Worm (Caenorhabditis elegans) whole organism, young adult: Measurements from ENCODE around the gene K09H11.9.
A peak's percentile ranks its signal among the peaks of the same experiment; 100 is the strongest.

Experiments used
- B0019.2 ChIP-seq: fragments of 200-800 bp; sonication (Bioruptor generic); conservative IDR thresholded peaks from 2 replicates; pipeline ENCODE4 v1.3.6; 2022; ENCODE audit warnings: missing genetic modification reagents, missing genetic modification characterization, missing compliant biosample characterization
- B0035.1 ChIP-seq: sonication (generic microtip); optimal IDR thresholded peaks from 2 replicates; lab custom pipeline; 2016; ENCODE audit warnings: missing genetic modification characterization, mild to moderate bottlenecking, missing compliant biosample characterization, missing genotype, missing genetic modification reagents
- B0336.3 ChIP-seq: fragments of 200-800 bp; sonication (Bioruptor generic); IDR thresholded peaks from 2 replicates; pipeline ENCODE4 v1.3.6; 2022; ENCODE audit warnings: missing genetic modification characterization, missing compliant biosample characterization
- F22D6.2 ChIP-seq: sonication (generic microtip); optimal IDR thresholded peaks from 2 replicates; lab custom pipeline; 2016; ENCODE audit warnings: mild to moderate bottlenecking, missing genetic modification characterization, missing compliant biosample characterization
- F33H1.4 ChIP-seq: fragments of 200-800 bp; sonication (Bioruptor generic); IDR thresholded peaks from 2 replicates; pipeline ENCODE4 v1.3.6; 2022; ENCODE audit warnings: missing genetic modification reagents, missing genetic modification characterization, missing compliant biosample characterization
- F57C9.4 ChIP-seq: sonication (generic microtip); optimal IDR thresholded peaks from 2 replicates; lab custom pipeline; 2017; ENCODE audit warnings: mild to moderate bottlenecking, missing genetic modification characterization, missing compliant biosample characterization
- K11D2.4 ChIP-seq: fragments of 200-800 bp; sonication (Bioruptor generic); IDR thresholded peaks from 2 replicates; pipeline ENCODE4 v1.3.6; 2022; ENCODE audit warnings: missing genetic modification reagents, missing genetic modification characterization, missing compliant biosample characterization
- K12H6.12 ChIP-seq: fragments of 200-800 bp; sonication (Bioruptor generic); optimal IDR thresholded peaks from 2 replicates; lab custom pipeline; 2018; ENCODE audit warnings: mild to moderate bottlenecking, missing genetic modification characterization, missing compliant biosample characterization
- T07F8.4 ChIP-seq: sonication (generic microtip); optimal IDR thresholded peaks from 2 replicates; lab custom pipeline; 2016; ENCODE audit warnings: mild to moderate bottlenecking, missing genetic modification characterization, moderate library complexity, missing compliant biosample characterization
- Y67H2A.10 ChIP-seq: fragments of 200-800 bp; sonication (Bioruptor generic); conservative IDR thresholded peaks from 2 replicates; pipeline ENCODE4 v1.3.6; 2022; ENCODE audit warnings: missing genetic modification reagents, missing genetic modification characterization, missing compliant biosample characterization
- Y95B8A.8 ChIP-seq: fragments of 200-800 bp; sonication (Bioruptor generic); IDR thresholded peaks from 2 replicates; pipeline ENCODE4 v1.3.6; 2022; ENCODE audit warnings: missing genetic modification reagents, missing genetic modification characterization, missing compliant biosample characterization
- ZK185.1 ChIP-seq: sonication (generic microtip); optimal IDR thresholded peaks from 2 replicates; lab custom pipeline; 2016; ENCODE audit warnings: mild to moderate bottlenecking, missing genetic modification characterization, missing compliant biosample characterization; ENCODE audit not compliant: poor library complexity, severe bottlenecking
- aptf-3 ChIP-seq: fragments of 200-800 bp; sonication (Bioruptor generic); IDR thresholded peaks from 2 replicates; pipeline ENCODE4 v1.3.6; 2022; ENCODE audit warnings: missing genetic modification characterization, missing compliant biosample characterization
- atf-7 ChIP-seq: sonication (generic microtip); optimal IDR thresholded peaks from 2 replicates; lab custom pipeline; 2017; ENCODE audit warnings: mild to moderate bottlenecking, missing genetic modification characterization, missing compliant biosample characterization
- bed-1 ChIP-seq: fragments of 200-800 bp; sonication (Bioruptor generic); IDR thresholded peaks from 2 replicates; pipeline ENCODE4 v1.3.6; 2022; ENCODE audit warnings: missing genetic modification reagents, missing genetic modification characterization, missing compliant biosample characterization
- bed-2 ChIP-seq: fragments of 200-800 bp; sonication (Bioruptor generic); IDR thresholded peaks from 2 replicates; pipeline ENCODE4 v1.3.6; 2022; ENCODE audit warnings: missing genetic modification reagents, missing genetic modification characterization, missing compliant biosample characterization
- ccch-3 ChIP-seq: fragments of 200-800 bp; sonication (Bioruptor generic); optimal IDR thresholded peaks from 2 replicates; lab custom pipeline; 2018; ENCODE audit warnings: mild to moderate bottlenecking, missing genetic modification characterization, missing compliant biosample characterization
- chd-7 ChIP-seq: sonication (generic microtip); optimal IDR thresholded peaks from 2 replicates; lab custom pipeline; 2016; ENCODE audit warnings: mild to moderate bottlenecking, missing genetic modification characterization, moderate library complexity, missing compliant biosample characterization
- dox-1 ChIP-seq: fragments of 200-800 bp; sonication (Bioruptor generic); IDR thresholded peaks from 2 replicates; pipeline ENCODE4 v1.3.6; 2022; ENCODE audit warnings: missing genetic modification reagents, missing genetic modification characterization, missing compliant biosample characterization
- efl-1 ChIP-seq: fragments of 150-350 bp; optimal IDR thresholded peaks from 2 replicates; lab custom pipeline; 2014; ENCODE audit warnings: missing biosample characterization, missing genetic modification reagents, missing genetic modification characterization
- egl-18 ChIP-seq: fragments of 200-800 bp; sonication (Bioruptor generic); IDR thresholded peaks from 2 replicates; pipeline ENCODE4 v1.3.6; 2022; ENCODE audit warnings: missing genetic modification reagents, missing genetic modification characterization, missing compliant biosample characterization
- egl-44 ChIP-seq: fragments of 200-800 bp; sonication (Bioruptor generic); IDR thresholded peaks from 2 replicates; pipeline ENCODE4 v1.3.6; 2022; ENCODE audit warnings: missing genetic modification reagents, missing genetic modification characterization, missing compliant biosample characterization
- fkh-3 ChIP-seq: sonication (generic microtip); optimal IDR thresholded peaks from 2 replicates; lab custom pipeline; 2016; ENCODE audit warnings: mild to moderate bottlenecking, missing genetic modification characterization, missing compliant biosample characterization
- him-1 ChIP-seq: sonication (generic microtip); optimal IDR thresholded peaks from 2 replicates; lab custom pipeline; 2016; ENCODE audit warnings: missing genotype, missing genetic modification reagents, missing genetic modification characterization, missing compliant biosample characterization
- hsf-1 ChIP-seq: fragments of 200-800 bp; sonication (Bioruptor generic); IDR thresholded peaks from 2 replicates; pipeline ENCODE4 v1.3.6; 2022; ENCODE audit warnings: missing genetic modification reagents, missing genetic modification characterization, missing compliant biosample characterization
- lin-35 ChIP-seq, 3 experiments: fragments of 150-350 bp in 2 of 3; sonication (generic microtip) in 1 of 3; optimal IDR thresholded peaks; 2 replicates each; lab custom pipeline; 2014 to 2018; ENCODE audit warnings: missing biosample characterization in 3 of 3, missing genetic modification characterization in 3 of 3, missing genetic modification reagents in 3 of 3
- lin-54 ChIP-seq: fragments of 200-800 bp; sonication (Bioruptor generic); optimal IDR thresholded peaks from 2 replicates; lab custom pipeline; 2018; ENCODE audit warnings: mild to moderate bottlenecking, missing genetic modification characterization, missing compliant biosample characterization
- madf-3 ChIP-seq: fragments of 200-800 bp; sonication (Bioruptor generic); IDR thresholded peaks from 2 replicates; pipeline ENCODE4 v1.3.6; 2022; ENCODE audit warnings: missing genetic modification reagents, missing genetic modification characterization, missing compliant biosample characterization
- madf-6 ChIP-seq: fragments of 200-800 bp; sonication (Bioruptor generic); IDR thresholded peaks from 2 replicates; pipeline ENCODE4 v1.3.6; 2022; ENCODE audit warnings: missing genetic modification reagents, missing genetic modification characterization, missing compliant biosample characterization
- mes-4 ChIP-seq: sonication (generic microtip); optimal IDR thresholded peaks from 2 replicates; lab custom pipeline; 2016; ENCODE audit warnings: missing genotype, missing genetic modification characterization, missing compliant biosample characterization
- mxl-1 ChIP-seq: sonication (generic microtip); optimal IDR thresholded peaks from 2 replicates; lab custom pipeline; 2016; ENCODE audit warnings: missing genetic modification characterization, missing compliant biosample characterization
- nfya-1 ChIP-seq: sonication (generic microtip); optimal IDR thresholded peaks from 2 replicates; lab custom pipeline; 2017; ENCODE audit warnings: antibody characterized with exemption, missing compliant biosample characterization, missing genetic modification characterization, borderline replicate concordance; ENCODE audit not compliant: insufficient read depth
- nhr-179 ChIP-seq: sonication (generic microtip); optimal IDR thresholded peaks from 2 replicates; lab custom pipeline; 2016; ENCODE audit warnings: mild to moderate bottlenecking, missing genetic modification characterization, missing compliant biosample characterization
- nhr-27 ChIP-seq: fragments of 200-800 bp; sonication (Bioruptor generic); optimal IDR thresholded peaks from 2 replicates; lab custom pipeline; 2018; ENCODE audit warnings: mild to moderate bottlenecking, missing genetic modification characterization, moderate library complexity, missing compliant biosample characterization
- nhr-80 ChIP-seq: sonication (generic microtip); optimal IDR thresholded peaks from 2 replicates; lab custom pipeline; 2016; ENCODE audit warnings: missing genetic modification characterization, missing compliant biosample characterization
- nhr-90 ChIP-seq: sonication (generic microtip); optimal IDR thresholded peaks from 2 replicates; lab custom pipeline; 2016; ENCODE audit warnings: missing genotype, mild to moderate bottlenecking, missing genetic modification characterization, missing compliant biosample characterization
- pbrm-1 ChIP-seq: fragments of 200-800 bp; sonication (Bioruptor generic); IDR thresholded peaks from 2 replicates; pipeline ENCODE4 v1.3.6; 2022; ENCODE audit warnings: missing genetic modification reagents, missing genetic modification characterization, missing compliant biosample characterization
- pha-4 ChIP-seq: fragments of 150-350 bp; sonication (generic microtip); optimal IDR thresholded peaks from 2 replicates; lab custom pipeline; 2014; ENCODE audit warnings: missing biosample characterization, missing genetic modification reagents, missing genetic modification characterization
- rec-8 ChIP-seq, 2 experiments: sonication (generic microtip); optimal IDR thresholded peaks; 2 replicates each; lab custom pipeline; 2016; ENCODE audit warnings: mild to moderate bottlenecking in 2 of 2, missing genetic modification characterization in 2 of 2, missing genetic modification reagents in 2 of 2, missing genotype in 2 of 2, missing biosample characterization in 1 of 2, missing compliant biosample characterization in 1 of 2, moderate library complexity in 1 of 2
- snpc-1.1 ChIP-seq: sonication (generic microtip); optimal IDR thresholded peaks from 2 replicates; lab custom pipeline; 2017; ENCODE audit warnings: missing genetic modification characterization, mild to moderate bottlenecking, missing compliant biosample characterization, antibody characterized with exemption, moderate library complexity, missing genotype, missing genetic modification reagents; ENCODE audit not compliant: insufficient read depth
- snpc-4 ChIP-seq, 5 experiments: fragments of 150-350 bp in 1 of 5; sonication (generic microtip) in 4 of 5; optimal IDR thresholded peaks; 2 replicates each; lab custom pipeline; 2014 to 2018; ENCODE audit warnings: missing genetic modification characterization in 5 of 5, missing biosample characterization in 3 of 5, antibody characterized with exemption in 2 of 5, mild to moderate bottlenecking in 2 of 5, missing compliant biosample characterization in 2 of 5, missing genotype in 2 of 5, moderate library complexity in 2 of 5, missing genetic modification reagents in 1 of 5
- sptf-2 ChIP-seq: fragments of 200-800 bp; sonication (Bioruptor generic); optimal IDR thresholded peaks from 2 replicates; lab custom pipeline; 2018; ENCODE audit warnings: mild to moderate bottlenecking, missing genetic modification characterization, missing compliant biosample characterization
- tbx-9 ChIP-seq: sonication (generic microtip); optimal IDR thresholded peaks from 2 replicates; lab custom pipeline; 2016; ENCODE audit warnings: borderline replicate concordance, missing genetic modification characterization, inconsistent platforms, missing compliant biosample characterization
- unc-62 ChIP-seq: fragments of 150-350 bp; optimal IDR thresholded peaks from 2 replicates; lab custom pipeline; 2014; ENCODE audit warnings: missing biosample characterization, missing genetic modification reagents, missing genetic modification characterization
- zfh-2 ChIP-seq: fragments of 200-800 bp; sonication (Bioruptor generic); conservative IDR thresholded peaks from 2 replicates; pipeline ENCODE4 v1.3.6; 2022; ENCODE audit warnings: missing genetic modification reagents, missing genetic modification characterization, missing compliant biosample characterization
- ztf-25 ChIP-seq: fragments of 200-800 bp; sonication (Bioruptor generic); IDR thresholded peaks from 2 replicates; pipeline ENCODE4 v1.3.6; 2022; ENCODE audit warnings: missing genetic modification reagents, missing genetic modification characterization, missing compliant biosample characterization
- ztf-26 ChIP-seq: sonication (generic microtip); optimal IDR thresholded peaks from 2 replicates; lab custom pipeline; 2017; ENCODE audit warnings: missing genetic modification characterization, missing compliant biosample characterization
- ztf-28 ChIP-seq: fragments of 200-800 bp; sonication (Bioruptor generic); IDR thresholded peaks from 2 replicates; pipeline ENCODE4 v1.3.6; 2022; ENCODE audit warnings: missing genetic modification reagents, missing genetic modification characterization, missing compliant biosample characterization

Gene K09H11.9

ce11 chrV:5667337-5667736 is 49.1 kb downstream of the K09H11.9 start (continued):
- no peak for TF ChIP-seq nhr-80 (tag; lab: Kevin White, UChicago)
- TF ChIP-seq nfya-1 (tag; lab: Kevin White, UChicago), result no peak
- TF ChIP-seq pha-4 (tag; lab: Kevin White, UChicago), result no peak
- TF ChIP-seq madf-3 (GFP tag; lab: Robert Waterston, UW), result peak; percentile 74; the same call in 1 of the 2 replicates
- TF ChIP-seq bed-1 (GFP tag; lab: Robert Waterston, UW), result no peak
- TF ChIP-seq hsf-1 (GFP tag; lab: Robert Waterston, UW), result peak; percentile 58; the same call in 1 of the 2 replicates
- no peak for TF ChIP-seq tbx-9 (tag; lab: Kevin White, UChicago)
- peak; percentile 30 for TF ChIP-seq snpc-1.1
- peak; percentile 76 for TF ChIP-seq lin-54 (GFP tag; lab: Kevin White, UChicago)
- peak; percentile 16 to 66 for TF ChIP-seq rec-8 (tag; optimal IDR thresholded peaks at IDR 0.05; lab: Kevin White, UChicago)
- TF ChIP-seq nhr-90 (tag; lab: Kevin White, UChicago), result peak; percentile 70
- TF ChIP-seq T07F8.4 (tag; lab: Kevin White, UChicago), result peak; percentile 36
- TF ChIP-seq K11D2.4 (GFP tag; lab: Robert Waterston, UW), result no peak
- peak; percentile 59 for TF ChIP-seq snpc-4 (GFP tag; optimal IDR thresholded peaks at IDR 0.05; lab: Kevin White, UChicago)
- peak in 1 of 4 experiments; percentile 56 for TF ChIP-seq snpc-4 (tag; optimal IDR thresholded peaks at IDR 0.05; lab: Kevin White, UChicago)
- no peak for TF ChIP-seq B0019.2
- TF ChIP-seq zfh-2 (GFP tag; lab: Robert Waterston, UW), result no peak
- TF ChIP-seq F22D6.2 (tag; lab: Kevin White, UChicago), result no peak
- peak; percentile 3 for TF ChIP-seq K12H6.12 (tag; lab: Kevin White, UChicago)
- peak; percentile 84; the same call in 1 of the 2 replicates for TF ChIP-seq egl-44
- peak; percentile 57 for TF ChIP-seq B0035.1
- TF ChIP-seq madf-6 (GFP tag; lab: Robert Waterston, UW), result peak; percentile 81
- no peak for TF ChIP-seq bed-2
- peak; percentile 63 for TF ChIP-seq F33H1.4 (GFP tag; lab: Robert Waterston, UW)
- peak; percentile 96; the same call in 1 of the 2 replicates for TF ChIP-seq aptf-3 (GFP tag; lab: Robert Waterston, UW)
- peak; percentile 77 for TF ChIP-seq pbrm-1
- no peak for TF ChIP-seq sptf-2 (GFP tag; lab: Kevin White, UChicago)
- TF ChIP-seq unc-62 (GFP tag; lab: Kevin White, UChicago), result no peak
- TF ChIP-seq atf-7 (tag; lab: Kevin White, UChicago), result peak; percentile 77
- 0 out of 2 replicates have a peak, but pooled peaks have one; percentile 26 for TF ChIP-seq dox-1
- no peak for TF ChIP-seq F57C9.4 (tag; lab: Kevin White, UChicago)
- TF ChIP-seq lin-35 (GFP tag; optimal IDR thresholded peaks at IDR 0.05; lab: Kevin White, UChicago), result no peak
- TF ChIP-seq ztf-28 (GFP tag; lab: Robert Waterston, UW), result 0 out of 2 replicates have a peak, but pooled peaks have one; percentile 20
- peak; percentile 87 for TF ChIP-seq B0336.3 (GFP tag; lab: Robert Waterston, UW)
- no peak for TF ChIP-seq ZK185.1 (tag; lab: Kevin White, UChicago)
- peak; percentile 22 for TF ChIP-seq nhr-179 (tag; lab: Kevin White, UChicago)
- TF ChIP-seq Y95B8A.8 (GFP tag; lab: Robert Waterston, UW), result peak; percentile 53; the same call in 1 of the 2 replicates
- TF ChIP-seq egl-18, result no peak
- peak; percentile 82; the same call in 1 of the 2 replicates for TF ChIP-seq ztf-25 (GFP tag; lab: Robert Waterston, UW)
- TF ChIP-seq mxl-1 (tag; lab: Kevin White, UChicago), result peak; percentile 59
- peak; percentile 33 for TF ChIP-seq ztf-26 (tag; lab: Kevin White, UChicago)
- TF ChIP-seq mes-4 (tag; lab: Kevin White, UChicago), result peak; percentile 76
- no peak for TF ChIP-seq ccch-3 (GFP tag; lab: Kevin White, UChicago)
- TF ChIP-seq efl-1 (GFP tag; lab: Kevin White, UChicago), result peak; percentile 13
- no peak for TF ChIP-seq nhr-27 (tag; lab: Kevin White, UChicago)
- no peak for TF ChIP-seq Y67H2A.10 (GFP tag; lab: Robert Waterston, UW)
- TF ChIP-seq chd-7 (tag; lab: Kevin White, UChicago), result peak; percentile 77
- peak; percentile 79 for TF ChIP-seq him-1
- TF ChIP-seq fkh-3 (tag; lab: Kevin White, UChicago), result peak; percentile 81
